Worm (Caenorhabditis elegans) whole organism, late embryonic: ENCODE results near the gene F58B4.3.

ENCODE experiments used
- F13H6.1 ChIP-seq: sonication (generic microtip); optimal IDR thresholded peaks from 2 replicates; lab custom pipeline; 2016; ENCODE audit warnings: missing genetic modification characterization, missing compliant biosample characterization
- K02D7.2 ChIP-seq: sonication (generic microtip); optimal IDR thresholded peaks from 2 replicates; lab custom pipeline; 2017; ENCODE audit warnings: mild to moderate bottlenecking, missing genetic modification characterization, missing compliant biosample characterization
- K09A11.1 ChIP-seq: sonication (generic microtip); optimal IDR thresholded peaks from 2 replicates; lab custom pipeline; 2017; ENCODE audit warnings: antibody characterized with exemption, mild to moderate bottlenecking, missing genetic modification characterization, missing compliant biosample characterization; ENCODE audit not compliant: insufficient read depth
- T23F11.4 ChIP-seq: fragments of 200-800 bp; sonication (Bioruptor generic); optimal IDR thresholded peaks from 2 replicates; lab custom pipeline; 2018; ENCODE audit warnings: mild to moderate bottlenecking, missing genetic modification characterization, missing compliant biosample characterization
- ama-1 ChIP-seq: fragments of 150-350 bp; optimal IDR thresholded peaks from 2 replicates; lab custom pipeline; 2014
- ceh-14 ChIP-seq: sonication (generic microtip); optimal IDR thresholded peaks from 2 replicates; lab custom pipeline; 2016; ENCODE audit warnings: missing genotype, missing genetic modification characterization, missing compliant biosample characterization
- ceh-19 ChIP-seq: fragments of 200-800 bp; sonication (Bioruptor generic); optimal IDR thresholded peaks from 2 replicates; lab custom pipeline; 2018; ENCODE audit warnings: mild to moderate bottlenecking, missing genetic modification characterization, missing compliant biosample characterization
- ceh-2 ChIP-seq: sonication (generic microtip); optimal IDR thresholded peaks from 2 replicates; lab custom pipeline; 2016; ENCODE audit warnings: missing genotype, missing genetic modification characterization, missing compliant biosample characterization
- ceh-24 ChIP-seq: sonication (generic microtip); optimal IDR thresholded peaks from 2 replicates; lab custom pipeline; 2016; ENCODE audit warnings: mild to moderate bottlenecking, missing genetic modification characterization, missing compliant biosample characterization
- ceh-30 ChIP-seq: fragments of 150-350 bp; optimal IDR thresholded peaks from 2 replicates; lab custom pipeline; 2014; ENCODE audit warnings: missing biosample characterization, missing genetic modification characterization
- ceh-31 ChIP-seq: sonication (generic microtip); optimal IDR thresholded peaks from 2 replicates; lab custom pipeline; 2016; ENCODE audit warnings: missing genetic modification characterization, missing compliant biosample characterization
- ceh-34 ChIP-seq: sonication (generic microtip); optimal IDR thresholded peaks from 2 replicates; lab custom pipeline; 2016; ENCODE audit warnings: mild to moderate bottlenecking, missing genetic modification characterization, missing compliant biosample characterization
- ceh-48 ChIP-seq: sonication (generic microtip); optimal IDR thresholded peaks from 2 replicates; lab custom pipeline; 2016; ENCODE audit warnings: missing genetic modification characterization, inconsistent platforms, missing compliant biosample characterization
- che-1 ChIP-seq: sonication (generic microtip); optimal IDR thresholded peaks from 2 replicates; lab custom pipeline; 2016; ENCODE audit warnings: mild to moderate bottlenecking, missing genetic modification characterization, missing compliant biosample characterization
- dmd-4 ChIP-seq: sonication (generic microtip); optimal IDR thresholded peaks from 2 replicates; lab custom pipeline; 2016; ENCODE audit warnings: borderline replicate concordance, missing genetic modification characterization, missing compliant biosample characterization
- elt-2 ChIP-seq: sonication (generic microtip); optimal IDR thresholded peaks from 2 replicates; lab custom pipeline; 2016; ENCODE audit warnings: missing genetic modification reagents, missing genetic modification characterization, missing compliant biosample characterization
- elt-4 ChIP-seq: sonication (generic microtip); optimal IDR thresholded peaks from 2 replicates; lab custom pipeline; 2016; ENCODE audit warnings: missing genetic modification characterization, missing compliant biosample characterization
- ets-4 ChIP-seq: sonication (generic microtip); optimal IDR thresholded peaks from 2 replicates; lab custom pipeline; 2016; ENCODE audit warnings: missing genetic modification characterization, missing compliant biosample characterization
- eyg-1 ChIP-seq: sonication (generic microtip); optimal IDR thresholded peaks from 2 replicates; lab custom pipeline; 2016; ENCODE audit warnings: missing genotype, missing genetic modification characterization, missing compliant biosample characterization
- fkh-10 ChIP-seq: fragments of 150-350 bp; optimal IDR thresholded peaks from 2 replicates; lab custom pipeline; 2014; ENCODE audit warnings: missing biosample characterization, missing genetic modification reagents, missing genetic modification characterization
- hlh-13 ChIP-seq: fragments of 200-800 bp; sonication (Bioruptor generic); optimal IDR thresholded peaks from 2 replicates; lab custom pipeline; 2018; ENCODE audit warnings: mild to moderate bottlenecking, missing genetic modification characterization, missing compliant biosample characterization
- hlh-15 ChIP-seq: sonication (generic microtip); optimal IDR thresholded peaks from 2 replicates; lab custom pipeline; 2016; ENCODE audit warnings: missing genetic modification characterization, missing compliant biosample characterization
- hlh-6 ChIP-seq: sonication (generic microtip); optimal IDR thresholded peaks from 2 replicates; lab custom pipeline; 2016; ENCODE audit warnings: missing genotype, missing genetic modification characterization, missing compliant biosample characterization
- lim-6 ChIP-seq: sonication (generic microtip); optimal IDR thresholded peaks from 2 replicates; lab custom pipeline; 2016; ENCODE audit warnings: missing genetic modification characterization, missing compliant biosample characterization
- lin-11 ChIP-seq: fragments of 200-800 bp; sonication (Bioruptor generic); optimal IDR thresholded peaks from 2 replicates; lab custom pipeline; 2018; ENCODE audit warnings: mild to moderate bottlenecking, missing genetic modification characterization, missing compliant biosample characterization
- nfya-1 ChIP-seq: sonication (generic microtip); optimal IDR thresholded peaks from 2 replicates; lab custom pipeline; 2017; ENCODE audit warnings: missing genetic modification characterization, mild to moderate bottlenecking, missing compliant biosample characterization, antibody characterized with exemption, moderate library complexity
- npax-4 ChIP-seq: sonication (generic microtip); optimal IDR thresholded peaks from 2 replicates; lab custom pipeline; 2016; ENCODE audit warnings: missing genetic modification characterization, missing compliant biosample characterization
- pag-3 ChIP-seq: sonication (generic microtip); optimal IDR thresholded peaks from 2 replicates; lab custom pipeline; 2016; ENCODE audit warnings: missing compliant biosample characterization, missing genetic modification characterization, borderline replicate concordance
- pat-9 ChIP-seq: fragments of 200-800 bp; sonication (Bioruptor generic); optimal IDR thresholded peaks from 2 replicates; lab custom pipeline; 2018; ENCODE audit warnings: mild to moderate bottlenecking, missing genetic modification characterization, moderate library complexity, missing compliant biosample characterization
- pha-4 ChIP-seq: fragments of 150-350 bp; optimal IDR thresholded peaks from 2 replicates; lab custom pipeline; 2018; ENCODE audit warnings: missing biosample characterization, missing genetic modification reagents, missing genetic modification characterization
- pqm-1 ChIP-seq: sonication (generic microtip); optimal IDR thresholded peaks from 2 replicates; lab custom pipeline; 2016; ENCODE audit warnings: missing genetic modification characterization, missing compliant biosample characterization
- ref-2 ChIP-seq: sonication (generic microtip); optimal IDR thresholded peaks from 2 replicates; lab custom pipeline; 2016; ENCODE audit warnings: missing genetic modification characterization, missing compliant biosample characterization
- rnt-1 ChIP-seq: sonication (generic microtip); optimal IDR thresholded peaks from 2 replicates; lab custom pipeline; 2016; ENCODE audit warnings: missing genetic modification characterization, missing compliant biosample characterization
- sdc-2 ChIP-seq: sonication (generic microtip); optimal IDR thresholded peaks from 2 replicates; lab custom pipeline; 2016; ENCODE audit warnings: missing genotype, missing genetic modification characterization, missing compliant biosample characterization
- sox-2 ChIP-seq: fragments of 200-800 bp; sonication (Bioruptor generic); IDR thresholded peaks from 2 replicates; pipeline ENCODE4 v1.3.6; 2022; ENCODE audit warnings: missing genetic modification reagents, missing genetic modification characterization, missing compliant biosample characterization
- sox-4 ChIP-seq: sonication (generic microtip); optimal IDR thresholded peaks from 2 replicates; lab custom pipeline; 2017; ENCODE audit warnings: mild to moderate bottlenecking, missing genetic modification characterization, inconsistent platforms, missing compliant biosample characterization
- syd-9 ChIP-seq: sonication (generic microtip); optimal IDR thresholded peaks from 2 replicates; lab custom pipeline; 2016; ENCODE audit warnings: mild to moderate bottlenecking, missing genetic modification characterization, moderate library complexity, missing compliant biosample characterization
- tbx-7 ChIP-seq: sonication (generic microtip); optimal IDR thresholded peaks from 2 replicates; lab custom pipeline; 2016; ENCODE audit warnings: missing genotype, missing genetic modification characterization, missing compliant biosample characterization
- ttx-3 ChIP-seq: sonication (generic microtip); optimal IDR thresholded peaks from 2 replicates; lab custom pipeline; 2016; ENCODE audit warnings: missing genetic modification reagents, missing genetic modification characterization, missing compliant biosample characterization
- unc-3 ChIP-seq, 2 experiments: fragments of 200-800 bp in 1 of 2; sonication (Bioruptor generic) in 1 of 2; sonication (generic microtip) in 1 of 2; conservative IDR thresholded peaks in 1 of 2; optimal IDR thresholded peaks in 1 of 2; 2 replicates each; pipeline versions ENCODE4 v1.3.6 to Lab custom; 2016 to 2022; ENCODE audit warnings: missing compliant biosample characterization in 2 of 2, missing genetic modification characterization in 2 of 2, missing genetic modification reagents in 1 of 2
- unc-42 ChIP-seq: sonication (generic microtip); optimal IDR thresholded peaks from 2 replicates; lab custom pipeline; 2016; ENCODE audit warnings: missing genotype, missing genetic modification characterization, missing compliant biosample characterization
- unc-55 ChIP-seq: sonication (generic microtip); optimal IDR thresholded peaks from 2 replicates; lab custom pipeline; 2017; ENCODE audit warnings: missing biosample characterization, missing genetic modification reagents, missing genetic modification characterization
- unc-86 ChIP-seq: sonication (generic microtip); optimal IDR thresholded peaks from 2 replicates; lab custom pipeline; 2016; ENCODE audit warnings: missing genetic modification characterization, missing compliant biosample characterization

Gene F58B4.3

DNA sequence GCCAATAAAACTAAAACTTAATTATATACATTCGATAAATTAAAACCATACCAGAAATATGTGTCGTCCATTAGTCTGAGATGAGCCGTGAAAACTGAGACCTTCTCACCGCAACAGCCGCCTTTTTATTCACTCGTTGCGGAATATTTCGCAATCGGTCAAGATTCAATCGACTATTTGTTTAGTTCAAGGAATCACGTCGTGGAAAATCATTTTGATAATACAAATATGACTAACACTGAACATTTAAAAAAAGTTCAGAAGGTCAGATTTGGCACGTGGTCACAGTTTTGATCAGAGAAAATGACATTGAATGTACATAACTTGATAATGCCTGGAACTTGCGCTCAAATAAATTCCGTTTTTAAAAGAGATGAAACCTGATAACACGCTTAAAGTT is 9.1 kb downstream of the F58B4.3 start, which contains the start of gene F17C11.11:
Gene F17C11.11, minus strand, starts transcription at position 79 of the 400 bp plus-strand sequence.
- TF ChIP-seq ama-1 (lab: Kevin White, UChicago) (no peak), ceh-2 (tag; lab: Kevin White, UChicago) (no peak), pqm-1 (tag; lab: Kevin White, UChicago) (no peak), ceh-34 (tag; lab: Kevin White, UChicago) (no peak), tbx-7 (tag; lab: Kevin White, UChicago) (no peak), unc-3 (GFP tag; conservative IDR thresholded peaks at IDR 0.05; lab: Robert Waterston, UW) (no peak), unc-3 (tag; optimal IDR thresholded peaks at IDR 0.05; lab: Kevin White, UChicago) (no peak), elt-4 (no peak), unc-86 (tag; lab: Kevin White, UChicago) (no peak), pha-4 (tag; lab: Kevin White, UChicago) (no peak), ceh-31 (tag; lab: Kevin White, UChicago) (no peak), ceh-30 (tag; lab: Kevin White, UChicago) (no peak), sox-2 (GFP tag; lab: Robert Waterston, UW) (no peak), sox-4 (tag; lab: Kevin White, UChicago) (no peak), npax-4 (tag; lab: Kevin White, UChicago) (no peak), ceh-48 (no peak)

DNA sequence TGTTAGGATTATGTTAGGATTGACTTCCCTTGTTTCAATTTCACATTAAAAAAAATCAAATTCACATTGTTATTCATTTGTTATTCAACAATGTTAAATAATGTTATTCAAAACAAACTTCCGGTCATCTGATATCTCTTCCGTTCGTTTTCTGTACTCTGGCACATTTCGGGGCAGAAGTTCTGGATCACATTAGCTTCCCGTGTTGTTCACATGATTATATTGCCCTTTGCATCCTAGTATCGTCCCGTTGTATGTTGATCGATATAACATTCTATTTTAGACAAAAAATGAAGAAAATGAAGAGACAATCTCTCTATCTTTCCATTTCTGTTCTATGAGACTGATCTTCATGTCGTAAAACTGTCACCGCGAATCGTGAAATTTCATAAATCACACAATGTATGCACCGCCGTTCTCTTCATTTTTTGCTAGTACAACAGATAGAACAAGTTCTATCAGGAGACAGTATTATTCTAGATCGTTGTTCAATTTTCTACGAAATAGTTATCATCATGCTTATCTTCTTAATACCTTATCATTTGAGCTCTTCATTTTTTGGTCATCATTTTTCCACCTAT is 10.5 kb downstream of the F58B4.3 start:
- no peak for TF ChIP-seq eyg-1 (tag; lab: Kevin White, UChicago)
- no peak for TF ChIP-seq ref-2

- TF ChIP-seq ceh-24 (tag; lab: Kevin White, UChicago) (no peak), fkh-10 (GFP tag; lab: Kevin White, UChicago) (no peak), ceh-14 (no peak), pat-9 (tag; lab: Kevin White, UChicago) (no peak), lin-11 (tag; lab: Kevin White, UChicago) (no peak), dmd-4 (no peak), unc-42 (peak; percentile 24), unc-55 (GFP tag; lab: Kevin White, UChicago) (peak; percentile 29), ets-4 (tag; lab: Kevin White, UChicago) (no peak), K09A11.1 (no peak), eyg-1 (tag; lab: Kevin White, UChicago) (no peak), T23F11.4 (GFP tag; lab: Kevin White, UChicago) (no peak), K02D7.2 (tag; lab: Kevin White, UChicago) (no peak), sdc-2 (tag; lab: Kevin White, UChicago) (no peak), hlh-13 (GFP tag; lab: Kevin White, UChicago) (no peak), unc-86 (tag; lab: Kevin White, UChicago) (no peak), elt-2 (peak; percentile 71), unc-3 (GFP tag; conservative IDR thresholded peaks at IDR 0.05; lab: Robert Waterston, UW) (no peak), unc-3 (tag; optimal IDR thresholded peaks at IDR 0.05; lab: Kevin White, UChicago) (no peak), tbx-7 (tag; lab: Kevin White, UChicago) (no peak), hlh-6 (no peak), sox-4 (tag; lab: Kevin White, UChicago) (no peak), F13H6.1 (tag; lab: Kevin White, UChicago) (no peak), npax-4 (tag; lab: Kevin White, UChicago) (no peak), pqm-1 (tag; lab: Kevin White, UChicago) (peak; percentile 49), pha-4 (tag; lab: Kevin White, UChicago) (no peak), pag-3 (no peak), ref-2 (peak; percentile 37), ttx-3 (tag; lab: Kevin White, UChicago) (no peak), rnt-1 (tag; lab: Kevin White, UChicago) (no peak), nfya-1 (peak; percentile 68), ceh-19 (GFP tag; lab: Kevin White, UChicago) (no peak), che-1 (tag; lab: Kevin White, UChicago) (no peak), hlh-15 (tag; lab: Kevin White, UChicago) (no peak), syd-9 (tag; lab: Kevin White, UChicago) (no peak), sox-2 (GFP tag; lab: Robert Waterston, UW) (no peak), lim-6 (tag; lab: Kevin White, UChicago) (no peak)
Measured at ce11 chrV:10940571-10940991, 11.0 kb downstream of the F58B4.3 start.
